Worm (Caenorhabditis elegans) whole organism, L4/young adult: Measurements from ENCODE around the gene C33G8.2.

Experiments
- W03F9.2 ChIP-seq: fragments of 150-350 bp; optimal IDR thresholded peaks from 2 replicates; lab custom pipeline; 2014; ENCODE audit warnings: missing biosample characterization, missing genetic modification characterization
- dao-5 ChIP-seq: sonication (generic microtip); optimal IDR thresholded peaks from 2 replicates; lab custom pipeline; 2016; ENCODE audit warnings: missing genotype, missing genetic modification characterization, moderate library complexity, missing compliant biosample characterization
- him-1 ChIP-seq: sonication (generic microtip); optimal IDR thresholded peaks from 2 replicates; lab custom pipeline; 2016; ENCODE audit warnings: missing genotype, missing genetic modification reagents, missing genetic modification characterization, missing compliant biosample characterization

DNA sequence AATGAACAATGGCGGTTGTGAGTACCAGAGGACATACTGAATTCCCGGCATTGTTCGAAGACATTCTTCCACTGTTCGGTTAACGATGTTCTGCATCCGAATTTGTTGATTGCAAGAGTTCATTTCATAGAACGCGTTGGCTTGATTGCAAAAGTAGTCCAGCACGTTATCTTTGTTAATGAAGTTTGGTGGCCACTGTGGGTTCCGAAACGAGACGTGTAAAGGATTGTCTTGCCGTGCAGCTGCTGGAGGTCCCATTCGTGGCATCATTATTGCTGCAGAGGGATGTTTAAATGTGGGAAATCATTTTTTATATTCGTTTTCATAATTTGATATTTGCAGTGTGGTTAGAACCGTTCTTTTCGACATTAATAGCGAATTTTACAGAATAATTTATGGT, 49.8 kb downstream of the C33G8.2 start, which contains the start of gene mdt-6:
- no peak for TF ChIP-seq him-1 (tag; lab: Kevin White, UChicago)
- no peak for TF ChIP-seq dao-5 (tag; lab: Kevin White, UChicago)
- no peak for TF ChIP-seq W03F9.2 (tag; lab: Kevin White, UChicago)
